Fruit fly (Drosophila melanogaster) whole organism: ENCODE results near the gene Drak.

Source experiments
- Dll ChIP-seq: fragments of >200 bp; optimal IDR thresholded peaks from 2 replicates; lab custom pipeline; 2017
- psq ChIP-seq: fragments of >200 bp; optimal IDR thresholded peaks from 2 replicates; lab custom pipeline; 2017
- usp ChIP-seq: fragments of >200 bp; optimal IDR thresholded peaks from 2 replicates; lab custom pipeline; 2017; ENCODE audit warnings: missing biosample characterization, missing genetic modification characterization, mixed read lengths

dm6 chrX:11498143-11498542, 5.2 kb downstream of the Drak start:
- TF ChIP-seq psq (lab: Kevin White, UChicago) (no peak), Dll (lab: Kevin White, UChicago) (no peak), usp (GFP tag; lab: Kevin White, UChicago) (no peak)
